Fruit fly (Drosophila melanogaster) whole organism, embryonic: ENCODE measurements around the gene Glut3.

Source experiments
- Abd-B ChIP-seq: fragments of 200-800 bp; sonication (Bioruptor generic); optimal IDR thresholded peaks from 2 replicates; lab custom pipeline; 2018; ENCODE audit warnings: missing biosample characterization, mild to moderate bottlenecking, missing genetic modification characterization, moderate library complexity
- Ada2b ChIP-seq: fragments of 200-800 bp; sonication (Bioruptor generic); IDR thresholded peaks from 2 replicates; pipeline ENCODE4 v1.3.6; 2022; ENCODE audit warnings: missing biosample characterization, missing genetic modification characterization
- Adf1 ChIP-seq: fragments of 200-800 bp; sonication (Bioruptor generic); IDR thresholded peaks from 2 replicates; pipeline ENCODE4 v1.3.6; 2022; ENCODE audit warnings: missing biosample characterization, missing genetic modification characterization
- Bgb ChIP-seq: fragments of 200-800 bp; sonication (Bioruptor generic); IDR thresholded peaks from 2 replicates; pipeline ENCODE4 v1.3.6; 2022; ENCODE audit warnings: missing biosample characterization, missing genetic modification characterization; ENCODE audit not compliant: partially characterized antibody
- CG10431 ChIP-seq: fragments of 200-800 bp; sonication (Bioruptor generic); optimal IDR thresholded peaks from 3 replicates; lab custom pipeline; 2018; ENCODE audit warnings: missing biosample characterization, mild to moderate bottlenecking, missing genetic modification characterization
- CG11456 ChIP-seq: fragments of 200-800 bp; sonication (Bioruptor generic); IDR thresholded peaks from 3 replicates; pipeline ENCODE4 v1.3.6; 2022; ENCODE audit warnings: missing biosample characterization, missing genetic modification characterization
- CG13123 ChIP-seq: fragments of 200-800 bp; sonication (Bioruptor generic); optimal IDR thresholded peaks from 2 replicates; lab custom pipeline; 2016; ENCODE audit warnings: missing biosample characterization, missing genetic modification characterization
- CG13894 ChIP-seq: fragments of 200-800 bp; sonication (Bioruptor generic); optimal IDR thresholded peaks from 3 replicates; lab custom pipeline; 2018; ENCODE audit warnings: missing biosample characterization, mild to moderate bottlenecking, missing genetic modification characterization, moderate library complexity
- CG15479 ChIP-seq: fragments of 200-800 bp; sonication (Bioruptor generic); optimal IDR thresholded peaks from 3 replicates; lab custom pipeline; 2019; ENCODE audit warnings: missing biosample characterization, mild to moderate bottlenecking, missing genetic modification characterization, moderate library complexity
- CG16813 ChIP-seq: fragments of 200-800 bp; sonication (Bioruptor generic); IDR thresholded peaks from 3 replicates; pipeline ENCODE4 v1.3.6; 2022; ENCODE audit warnings: missing biosample characterization, missing genetic modification characterization; ENCODE audit not compliant: partially characterized antibody
- CG16863 ChIP-seq: fragments of 200-800 bp; sonication (Bioruptor generic); optimal IDR thresholded peaks from 3 replicates; lab custom pipeline; 2016; ENCODE audit warnings: missing biosample characterization, missing genetic modification characterization
- CG33557 ChIP-seq: fragments of 200-800 bp; sonication (Bioruptor generic); optimal IDR thresholded peaks from 2 replicates; lab custom pipeline; 2019; ENCODE audit warnings: missing biosample characterization, mild to moderate bottlenecking, missing genetic modification characterization, moderate library complexity
- CG8281 ChIP-seq: fragments of 200-800 bp; sonication (Bioruptor generic); optimal IDR thresholded peaks from 2 replicates; lab custom pipeline; 2018; ENCODE audit warnings: missing biosample characterization, mild to moderate bottlenecking, missing genetic modification characterization, moderate library complexity
- CG9215 ChIP-seq: fragments of 200-800 bp; sonication (Bioruptor generic); IDR thresholded peaks from 2 replicates; pipeline ENCODE4 v1.3.6; 2022; ENCODE audit warnings: missing biosample characterization, missing genetic modification characterization
- CTCF ChIP-seq: fragments of 200-800 bp; sonication (Bioruptor generic); optimal IDR thresholded peaks from 2 replicates; lab custom pipeline; 2017; ENCODE audit warnings: missing biosample characterization, mild to moderate bottlenecking, missing genetic modification characterization, moderate library complexity
- Dek ChIP-seq: fragments of 200-800 bp; sonication (Bioruptor generic); optimal IDR thresholded peaks from 3 replicates; lab custom pipeline; 2019; ENCODE audit warnings: missing biosample characterization, mild to moderate bottlenecking, missing genetic modification characterization, moderate library complexity
- Ets65A ChIP-seq: fragments of 200-800 bp; sonication (Bioruptor generic); peaks from one replicate; lab custom pipeline; 2016; ENCODE audit warnings: missing biosample characterization, missing genetic modification characterization
- GATAe ChIP-seq: fragments of 200-800 bp; sonication (Bioruptor generic); conservative IDR thresholded peaks from 2 replicates; pipeline ENCODE4 v1.3.6; 2022; ENCODE audit warnings: missing biosample characterization, missing genetic modification characterization
- Med ChIP-seq: fragments of 200-800 bp; sonication (Bioruptor generic); peaks from one replicate; lab custom pipeline; 2016; ENCODE audit warnings: missing biosample characterization, missing genetic modification characterization, mild to moderate bottlenecking, inconsistent platforms, moderate library complexity
- Nf-YA ChIP-seq: fragments of 200-800 bp; sonication (Bioruptor generic); IDR thresholded peaks from 2 replicates; pipeline ENCODE4 v1.3.6; 2022; ENCODE audit warnings: missing biosample characterization, missing genetic modification characterization
- YL-1 ChIP-seq: fragments of 200-800 bp; sonication (Bioruptor generic); optimal IDR thresholded peaks from 3 replicates; lab custom pipeline; 2017; ENCODE audit warnings: missing biosample characterization, mild to moderate bottlenecking, missing genetic modification characterization
- abd-A ChIP-seq: fragments of 200-800 bp; sonication (Bioruptor generic); optimal IDR thresholded peaks from 3 replicates; lab custom pipeline; 2019; ENCODE audit warnings: missing biosample characterization, mild to moderate bottlenecking, missing genetic modification characterization, moderate library complexity
- crol ChIP-seq: fragments of 200-800 bp; sonication (Bioruptor generic); IDR thresholded peaks from 2 replicates; pipeline ENCODE4 v1.3.6; 2022; ENCODE audit warnings: missing biosample characterization, missing genetic modification characterization
- crp ChIP-seq, 2 experiments: fragments of 200-800 bp; sonication (Bioruptor generic); optimal IDR thresholded peaks; 2 replicates in 1 of 2; 3 replicates in 1 of 2; lab custom pipeline; 2017; ENCODE audit warnings: missing biosample characterization in 2 of 2, missing genetic modification characterization in 2 of 2, mild to moderate bottlenecking in 1 of 2, moderate library complexity in 1 of 2
- en ChIP-seq: fragments of 200-800 bp; sonication (Bioruptor generic); optimal IDR thresholded peaks from 2 replicates; lab custom pipeline; 2016; ENCODE audit warnings: missing biosample characterization, missing genetic modification characterization
- fd3F ChIP-seq: fragments of 200-800 bp; sonication (Bioruptor generic); optimal IDR thresholded peaks from 2 replicates; lab custom pipeline; 2018; ENCODE audit warnings: missing biosample characterization, mild to moderate bottlenecking, missing genetic modification characterization, moderate library complexity
- ftz-f1 ChIP-seq: fragments of 200-800 bp; sonication (Bioruptor generic); optimal IDR thresholded peaks from 2 replicates; lab custom pipeline; 2016; ENCODE audit warnings: missing biosample characterization, missing genetic modification characterization
- lab ChIP-seq: fragments of 200-800 bp; sonication (Bioruptor generic); optimal IDR thresholded peaks from 3 replicates; lab custom pipeline; 2017; ENCODE audit warnings: missing biosample characterization, missing genetic modification characterization, mild to moderate bottlenecking, moderate library complexity, missing genetic modification reagents
- mirr ChIP-seq: fragments of 200-800 bp; sonication (Bioruptor generic); optimal IDR thresholded peaks from 3 replicates; lab custom pipeline; 2018; ENCODE audit warnings: missing biosample characterization, mild to moderate bottlenecking, missing genetic modification characterization
- nerfin-1 ChIP-seq: fragments of 200-800 bp; sonication (Bioruptor generic); optimal IDR thresholded peaks from 3 replicates; lab custom pipeline; 2019; ENCODE audit warnings: missing biosample characterization, mild to moderate bottlenecking, missing genetic modification characterization, moderate library complexity
- oc ChIP-seq: fragments of 200-800 bp; sonication (Bioruptor generic); optimal IDR thresholded peaks from 2 replicates; lab custom pipeline; 2018; ENCODE audit warnings: missing biosample characterization, mild to moderate bottlenecking, missing genetic modification characterization, moderate library complexity
- pros ChIP-seq: fragments of 200-800 bp; sonication (Bioruptor generic); optimal IDR thresholded peaks from 3 replicates; lab custom pipeline; 2019; ENCODE audit warnings: missing biosample characterization, mild to moderate bottlenecking, missing genetic modification characterization, moderate library complexity
- seq ChIP-seq: fragments of 200-800 bp; sonication (Bioruptor generic); IDR thresholded peaks from 2 replicates; pipeline ENCODE4 v1.3.6; 2022; ENCODE audit warnings: missing biosample characterization, missing genetic modification characterization
- sisA ChIP-seq: fragments of 200-800 bp; sonication (Bioruptor generic); IDR thresholded peaks from 2 replicates; pipeline ENCODE4 v1.3.6; 2022; ENCODE audit warnings: missing biosample characterization, missing genetic modification characterization
- sna ChIP-seq: fragments of 200-800 bp; sonication (Bioruptor generic); IDR thresholded peaks from 2 replicates; pipeline ENCODE4 v1.3.6; 2022; ENCODE audit warnings: missing biosample characterization, missing genetic modification characterization; ENCODE audit not compliant: partially characterized antibody
- tgo ChIP-seq: fragments of 200-800 bp; sonication (Bioruptor generic); IDR thresholded peaks from 3 replicates; pipeline ENCODE4 v1.3.6; 2022; ENCODE audit warnings: missing biosample characterization, missing genetic modification characterization
- toy ChIP-seq: fragments of 200-800 bp; sonication (Bioruptor generic); IDR thresholded peaks from 2 replicates; pipeline ENCODE4 v1.3.6; 2022; ENCODE audit warnings: missing biosample characterization, missing genetic modification characterization
- ttk ChIP-seq: fragments of 200-800 bp; sonication (Bioruptor generic); IDR thresholded peaks from 2 replicates; pipeline ENCODE4 v2.1.2; 2022; ENCODE audit warnings: missing biosample characterization, missing genetic modification characterization
- usp ChIP-seq: fragments of >200 bp; optimal IDR thresholded peaks from 2 replicates; lab custom pipeline; 2017; ENCODE audit warnings: missing biosample characterization, missing genetic modification characterization
- zen2 ChIP-seq: fragments of 200-800 bp; sonication (Bioruptor generic); IDR thresholded peaks from 3 replicates; pipeline ENCODE4 v1.3.6; 2022; ENCODE audit warnings: missing biosample characterization, missing genetic modification characterization; ENCODE audit not compliant: partially characterized antibody

Glut3 gene

DNA sequence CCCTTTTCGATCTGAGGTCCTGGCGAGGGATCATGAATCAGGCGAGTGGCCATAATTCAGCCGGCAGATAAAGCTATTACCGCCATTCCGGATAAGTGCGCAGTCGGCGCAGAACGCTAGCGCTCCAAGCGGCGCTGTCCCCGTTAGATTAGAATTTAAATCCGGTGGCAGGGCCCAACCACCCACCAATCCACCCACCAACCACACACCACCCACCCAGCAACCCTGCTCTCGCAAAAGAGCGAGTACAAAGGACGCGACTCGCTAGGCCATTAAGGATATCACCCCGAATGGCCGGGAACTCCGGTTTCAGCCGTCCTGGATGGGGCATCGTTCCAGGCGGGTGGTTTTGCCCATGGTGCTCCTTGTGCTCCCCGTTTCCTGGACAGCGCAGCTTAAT lies 4.1 kb upstream of the Glut3 start (continued):
- TF ChIP-seq fd3F (no peak), nerfin-1 (no peak), en (GFP tag; lab: Kevin White, UChicago) (no peak), seq (GFP tag; lab: Robert Waterston, UW) (peak; percentile 83; the same call in 1 of the 2 replicates), toy (GFP tag; lab: Robert Waterston, UW) (no peak), ttk (GFP tag; lab: Robert Waterston, UW) (no peak), Med (GFP tag; lab: Kevin White, UChicago) (peak; percentile 53), crp (GFP tag; optimal IDR thresholded peaks at IDR 0.05; lab: Kevin White, UChicago) (no peak), CG10431 (GFP tag; lab: Kevin White, UChicago) (no peak), sna (GFP tag; lab: Robert Waterston, UW) (no peak), GATAe (GFP tag; lab: Robert Waterston, UW) (no peak), Dek (tag; lab: Kevin White, UChicago) (no peak), CG33557 (no peak), zen2 (peak; percentile 36; the same call in 2 of the 3 replicates), tgo (GFP tag; lab: Robert Waterston, UW) (no peak), Adf1 (GFP tag; lab: Robert Waterston, UW) (peak; percentile 43; the same call in 1 of the 2 replicates), CTCF (peak; percentile 56), CG16863 (GFP tag; lab: Kevin White, UChicago) (no peak), YL-1 (GFP tag; lab: Kevin White, UChicago) (no peak), ftz-f1 (GFP tag; lab: Kevin White, UChicago) (no peak)

dm6 chr3R:16785056-16785455 lies 3.1 kb upstream of the Glut3 start:
- TF ChIP-seq CG15479 = peak; percentile 6
- TF ChIP-seq toy (GFP tag; lab: Robert Waterston, UW) = no peak
- TF ChIP-seq Nf-YA (GFP tag; lab: Robert Waterston, UW) = no peak
- peak; percentile 98 for TF ChIP-seq abd-A (tag; lab: Kevin White, UChicago)
- peak; percentile 12 for TF ChIP-seq pros (GFP tag; lab: Kevin White, UChicago)
- TF ChIP-seq Bgb = no peak

DNA sequence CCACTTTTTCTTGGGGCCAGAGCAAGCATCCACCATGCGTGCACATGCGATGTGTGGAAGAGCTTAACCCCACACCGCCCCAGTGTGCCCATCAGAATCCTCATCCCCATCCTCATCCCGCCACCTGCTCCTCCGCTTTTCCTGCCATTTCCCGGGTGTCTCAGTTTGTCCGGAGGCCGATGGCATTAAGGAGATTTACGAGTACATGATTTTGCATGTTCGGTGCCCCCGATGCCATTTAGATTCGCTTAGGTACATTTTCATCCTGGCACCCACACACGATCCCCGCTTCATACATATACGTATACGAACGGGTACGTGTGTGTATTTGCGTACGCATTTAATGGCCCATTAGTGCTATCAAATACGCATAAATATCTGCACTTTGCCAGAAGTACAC lies 733 bp upstream of the Glut3 start:
- TF ChIP-seq crol (GFP tag; lab: Robert Waterston, UW) = no peak
- 0 out of 3 replicates have a peak, but pooled peaks have one; percentile 24 for TF ChIP-seq CG11456 (GFP tag; lab: Robert Waterston, UW)
- no peak for TF ChIP-seq oc (tag; lab: Kevin White, UChicago)
- TF ChIP-seq Abd-B (GFP tag; lab: Kevin White, UChicago) = no peak
- TF ChIP-seq usp (GFP tag; lab: Kevin White, UChicago) = no peak
- TF ChIP-seq sisA (GFP tag; lab: Robert Waterston, UW) = no peak
- no peak for TF ChIP-seq lab (GFP tag; lab: Kevin White, UChicago)
- TF ChIP-seq CG13894 (tag; lab: Kevin White, UChicago) = peak; percentile 12
- no peak for TF ChIP-seq CG8281
- TF ChIP-seq mirr (GFP tag; lab: Kevin White, UChicago) = no peak
- TF ChIP-seq CG13123 = no peak
- no peak for TF ChIP-seq CG16813 (GFP tag; lab: Robert Waterston, UW)
- TF ChIP-seq abd-A (tag; lab: Kevin White, UChicago) = peak; percentile 91
- TF ChIP-seq Ets65A = peak; percentile 48
- TF ChIP-seq Ada2b (GFP tag; lab: Robert Waterston, UW) = no peak
- no peak for TF ChIP-seq CG9215 (GFP tag; lab: Robert Waterston, UW)
- TF ChIP-seq, all 482 proteins: peak for 4
